ENCODE assay signal across 1 fruit fly cellular context in the genomic region with DNA sequence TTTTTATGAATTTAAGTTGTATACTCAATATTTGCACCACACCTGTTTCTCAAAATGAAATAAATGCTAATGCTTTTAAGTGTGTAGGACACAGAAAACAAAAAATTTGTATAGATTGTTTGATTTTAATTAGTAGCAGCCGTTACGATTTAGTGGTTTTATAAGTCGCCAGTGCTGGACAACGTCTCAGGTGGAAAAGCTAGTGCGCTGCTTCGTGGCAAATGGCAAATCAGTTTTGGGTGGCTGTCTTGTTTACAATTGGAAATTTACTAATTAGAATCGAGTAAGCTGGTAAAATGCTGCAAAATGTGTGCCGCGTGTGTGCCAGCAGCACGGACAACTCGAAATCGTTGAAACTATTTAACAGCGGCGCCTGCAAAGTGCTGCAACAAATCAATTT.
TF ChIP-seq lines count a peak whose summit lies in the region.

A gene (plus strand): TSS at position 223 of the 400 bp plus-strand sequence.

TF ChIP-seq in whole organism, embryonic, 481 proteins besides CTCF, POLR2A, EP300 and RAD21 (continued from another document):
- TF ChIP-seq jing (GFP tag; optimal IDR thresholded peaks at IDR 0.05; lab: Kevin White, UChicago) (no peak), CG4424 (GFP tag; optimal IDR thresholded peaks at IDR 0.05; lab: Kevin White, UChicago) (no peak), insv (GFP tag; optimal IDR thresholded peaks at IDR 0.05; lab: Kevin White, UChicago) (peak in 1 of 2 experiments; percentile 90), HmgZ (tag; optimal IDR thresholded peaks at IDR 0.05; lab: Kevin White, UChicago) (peak; percentile 27), CG7556 (GFP tag; optimal IDR thresholded peaks at IDR 0.05; lab: Kevin White, UChicago) (no peak), CG4617 (GFP tag; optimal IDR thresholded peaks at IDR 0.05; lab: Kevin White, UChicago; ENCODE audit: borderline replicate concordance) (peak; percentile 62), maf-S (GFP tag; optimal IDR thresholded peaks at IDR 0.05; lab: Kevin White, UChicago) (no peak), knrl (GFP tag; IDR thresholded peaks at IDR 0.05; lab: Robert Waterston, UW; ENCODE audit: partially characterized antibody) (no peak), Dp (GFP tag; optimal IDR thresholded peaks at IDR 0.05; lab: Kevin White, UChicago) (peak; percentile 63), CG8944 (GFP tag; optimal IDR thresholded peaks at IDR 0.05; lab: Kevin White, UChicago) (no peak), CkIIα-i1 (GFP tag; IDR thresholded peaks at IDR 0.05; lab: Robert Waterston, UW) (no peak), Max (GFP tag; optimal IDR thresholded peaks at IDR 0.05; lab: Kevin White, UChicago) (no peak), CG1603 (tag; optimal IDR thresholded peaks at IDR 0.05; lab: Kevin White, UChicago) (no peak), ash1 (GFP tag; optimal IDR thresholded peaks at IDR 0.05; lab: Kevin White, UChicago) (no peak), sens (GFP tag; lab: Kevin White, UChicago) (peak; percentile 47), CG1602 (GFP tag; optimal IDR thresholded peaks at IDR 0.05; lab: Kevin White, UChicago) (no peak), CG8089 (GFP tag; optimal IDR thresholded peaks at IDR 0.05; lab: Kevin White, UChicago) (no peak), slp2 (GFP tag; optimal IDR thresholded peaks at IDR 0.05; lab: Kevin White, UChicago) (no peak), MBD-R2 (GFP tag; IDR thresholded peaks at IDR 0.05; lab: Robert Waterston, UW) (peak; percentile 85), CG17328 (GFP tag; IDR thresholded peaks at IDR 0.05; lab: Robert Waterston, UW) (no peak), Elba2 (GFP tag; optimal IDR thresholded peaks at IDR 0.05; lab: Kevin White, UChicago) (peak; percentile 88), CG10267 (tag; optimal IDR thresholded peaks at IDR 0.05; lab: Kevin White, UChicago) (peak; percentile 81), ci (GFP tag; IDR thresholded peaks at IDR 0.05; lab: Robert Waterston, UW) (0 out of 3 replicates have a peak, but pooled peaks have one; percentile 9), Hr51 (GFP tag; optimal IDR thresholded peaks at IDR 0.05; lab: Kevin White, UChicago) (no peak), CG9215 (GFP tag; IDR thresholded peaks at IDR 0.05; lab: Robert Waterston, UW) (no peak), bigmax (GFP tag; optimal IDR thresholded peaks at IDR 0.05; lab: Kevin White, UChicago) (no peak), gcm2 (GFP tag; optimal IDR thresholded peaks at IDR 0.05; lab: Kevin White, UChicago) (no peak), crp (GFP tag; optimal IDR thresholded peaks at IDR 0.05; lab: Kevin White, UChicago) (peak in 1 of 2 experiments; percentile 43), hth (optimal IDR thresholded peaks at IDR 0.05; lab: Kevin White, UChicago) (no peak)
